Worm (Caenorhabditis elegans) whole organism, L3 larva: ENCODE results near the gene srg-5.
A peak's percentile ranks its signal among the peaks of the same experiment; 100 is the strongest.

ENCODE experiments used
- ZK546.5 ChIP-seq: sonication (generic microtip); optimal IDR thresholded peaks from 2 replicates; lab custom pipeline; 2017; ENCODE audit warnings: missing biosample characterization, missing genetic modification characterization
- aly-2 ChIP-seq: fragments of 150-350 bp; optimal IDR thresholded peaks from 2 replicates; lab custom pipeline; 2014; ENCODE audit warnings: missing biosample characterization, missing genetic modification characterization
- ceh-16 ChIP-seq: sonication (generic microtip); optimal IDR thresholded peaks from 2 replicates; lab custom pipeline; 2017; ENCODE audit warnings: missing biosample characterization, missing genetic modification characterization
- ceh-28 ChIP-seq: fragments of 150-350 bp; optimal IDR thresholded peaks from 2 replicates; lab custom pipeline; 2014; ENCODE audit warnings: missing biosample characterization, missing genetic modification reagents, missing genetic modification characterization
- daf-12 ChIP-seq: fragments of 150-350 bp; optimal IDR thresholded peaks from 2 replicates; lab custom pipeline; 2014; ENCODE audit warnings: missing biosample characterization, missing genetic modification reagents, missing genetic modification characterization
- egl-27 ChIP-seq: sonication (generic microtip); optimal IDR thresholded peaks from 4 replicates; lab custom pipeline; 2017; ENCODE audit warnings: missing biosample characterization, missing genetic modification reagents, missing genetic modification characterization
- elt-1 ChIP-seq: fragments of 150-350 bp; optimal IDR thresholded peaks from 2 replicates; lab custom pipeline; 2014; ENCODE audit warnings: missing biosample characterization, missing genetic modification characterization
- elt-2 ChIP-seq: sonication (generic microtip); optimal IDR thresholded peaks from 2 replicates; lab custom pipeline; 2016; ENCODE audit warnings: missing genetic modification reagents, mild to moderate bottlenecking, missing genetic modification characterization, missing compliant biosample characterization
- elt-3 ChIP-seq, 3 experiments: fragments of 150-350 bp in 1 of 3; sonication (generic microtip) in 2 of 3; optimal IDR thresholded peaks; 2 replicates in 2 of 3; 4 replicates in 1 of 3; lab custom pipeline; 2014 to 2017; ENCODE audit warnings: missing biosample characterization in 3 of 3, missing genetic modification characterization in 3 of 3
- eor-1 ChIP-seq, 2 experiments: fragments of 150-350 bp; optimal IDR thresholded peaks; 2 replicates each; lab custom pipeline; 2014 to 2018; ENCODE audit warnings: missing biosample characterization in 2 of 2, missing genetic modification characterization in 2 of 2
- fkh-10 ChIP-seq: sonication (generic microtip); optimal IDR thresholded peaks from 2 replicates; lab custom pipeline; 2017; ENCODE audit warnings: missing biosample characterization, missing genetic modification reagents, missing genetic modification characterization
- fos-1 ChIP-seq: fragments of 150-350 bp; optimal IDR thresholded peaks from 2 replicates; lab custom pipeline; 2014; ENCODE audit warnings: missing biosample characterization, missing genetic modification characterization
- jun-1 ChIP-seq: fragments of 150-350 bp; optimal IDR thresholded peaks from 2 replicates; lab custom pipeline; 2014; ENCODE audit warnings: missing biosample characterization, missing genetic modification reagents, missing genetic modification characterization
- lin-15B ChIP-seq: fragments of 150-350 bp; optimal IDR thresholded peaks from 2 replicates; lab custom pipeline; 2014; ENCODE audit warnings: missing biosample characterization, missing genetic modification characterization
- lsy-12 ChIP-seq: sonication (generic microtip); optimal IDR thresholded peaks from 2 replicates; lab custom pipeline; 2016; ENCODE audit warnings: mild to moderate bottlenecking, missing genetic modification characterization, missing compliant biosample characterization
- mdl-1 ChIP-seq: fragments of 150-350 bp; optimal IDR thresholded peaks from 2 replicates; lab custom pipeline; 2014; ENCODE audit warnings: missing biosample characterization, missing genetic modification characterization
- mml-1 ChIP-seq: fragments of 150-350 bp; sonication (generic microtip); optimal IDR thresholded peaks from 3 replicates; lab custom pipeline; 2014; ENCODE audit warnings: missing biosample characterization, missing genetic modification characterization
- nfya-1 ChIP-seq: sonication (generic microtip); optimal IDR thresholded peaks from 2 replicates; lab custom pipeline; 2017; ENCODE audit warnings: missing genetic modification characterization, mild to moderate bottlenecking, missing compliant biosample characterization, antibody characterized with exemption, moderate library complexity; ENCODE audit not compliant: insufficient read depth
- nhr-12 ChIP-seq: fragments of 150-350 bp; optimal IDR thresholded peaks from 2 replicates; lab custom pipeline; 2014; ENCODE audit warnings: missing biosample characterization, missing genetic modification characterization
- nhr-23 ChIP-seq: fragments of 150-350 bp; optimal IDR thresholded peaks from 2 replicates; lab custom pipeline; 2014; ENCODE audit warnings: missing biosample characterization, missing genetic modification reagents, missing genetic modification characterization
- nhr-25 ChIP-seq: sonication (generic microtip); optimal IDR thresholded peaks from 2 replicates; lab custom pipeline; 2017; ENCODE audit warnings: missing biosample characterization, missing genetic modification characterization
- nhr-28 ChIP-seq: fragments of 150-350 bp; optimal IDR thresholded peaks from 2 replicates; lab custom pipeline; 2014; ENCODE audit warnings: missing biosample characterization, missing genetic modification characterization
- nhr-43 ChIP-seq: sonication (generic microtip); optimal IDR thresholded peaks from 2 replicates; lab custom pipeline; 2016; ENCODE audit warnings: mild to moderate bottlenecking, missing genetic modification characterization, missing compliant biosample characterization; ENCODE audit not compliant: poor library complexity, severe bottlenecking
- nhr-67 ChIP-seq: fragments of 150-350 bp; optimal IDR thresholded peaks from 2 replicates; lab custom pipeline; 2014; ENCODE audit warnings: missing biosample characterization, missing genetic modification characterization
- nhr-76 ChIP-seq: fragments of 150-350 bp; sonication (generic microtip); optimal IDR thresholded peaks from 5 replicates; lab custom pipeline; 2014; ENCODE audit warnings: missing biosample characterization, missing genetic modification characterization
- pqm-1 ChIP-seq: fragments of 150-350 bp; optimal IDR thresholded peaks from 2 replicates; lab custom pipeline; 2017; ENCODE audit warnings: missing biosample characterization, missing genetic modification characterization, inconsistent platforms
- skn-1 ChIP-seq: fragments of 150-350 bp; optimal IDR thresholded peaks from 2 replicates; lab custom pipeline; 2014; ENCODE audit warnings: missing biosample characterization, missing genetic modification characterization
- tbx-2 ChIP-seq: sonication (generic microtip); optimal IDR thresholded peaks from 2 replicates; lab custom pipeline; 2016; ENCODE audit warnings: mild to moderate bottlenecking, missing genetic modification characterization, missing compliant biosample characterization
- unc-39 ChIP-seq: sonication (generic microtip); optimal IDR thresholded peaks from 4 replicates; lab custom pipeline; 2017; ENCODE audit warnings: missing biosample characterization, missing genetic modification characterization
- unc-62 ChIP-seq: fragments of 150-350 bp; sonication (generic microtip); optimal IDR thresholded peaks from 4 replicates; lab custom pipeline; 2014; ENCODE audit warnings: missing biosample characterization, missing genetic modification reagents, missing genetic modification characterization
- zag-1 ChIP-seq: fragments of 150-350 bp; optimal IDR thresholded peaks from 2 replicates; lab custom pipeline; 2014; ENCODE audit warnings: missing biosample characterization, missing genetic modification characterization
- ztf-4 ChIP-seq: fragments of 150-350 bp; optimal IDR thresholded peaks from 2 replicates; lab custom pipeline; 2014; ENCODE audit warnings: missing biosample characterization, missing genetic modification characterization

Gene srg-5

ce11 chrIII:6295972-6296700 lies 31.8 kb upstream of the srg-5 start, which contains the start of gene F47D12.7:
TSS of gene F47D12.7 (minus strand) at chrIII:6296022.
- TF ChIP-seq unc-39 (tag; lab: Kevin White, UChicago) (no peak), elt-1 (tag; lab: Kevin White, UChicago) (peak; percentile 42), nhr-12 (no peak)

- TF ChIP-seq egl-27 (tag; lab: Kevin White, UChicago) = no peak
- TF ChIP-seq elt-1 (tag; lab: Kevin White, UChicago) = peak; percentile 91
- peak; percentile 38 for TF ChIP-seq pqm-1 (tag; lab: Kevin White, UChicago)
- TF ChIP-seq skn-1 (tag; lab: Kevin White, UChicago) = no peak
- peak; percentile 19 for TF ChIP-seq jun-1 (tag; lab: Kevin White, UChicago)
- TF ChIP-seq nhr-23 (tag; lab: Kevin White, UChicago) = no peak
- no peak for TF ChIP-seq nhr-43
- peak; percentile 74 for TF ChIP-seq elt-2
- TF ChIP-seq daf-12 (tag; lab: Kevin White, UChicago) = no peak
- TF ChIP-seq mdl-1 = no peak
- TF ChIP-seq unc-39 (tag; lab: Kevin White, UChicago) = no peak
Observed at ce11 chrIII:6290469-6291182, 26.3 kb upstream of the srg-5 start.

ce11 chrIII:6289366-6289765 lies 25.0 kb upstream of the srg-5 start:
- TF ChIP-seq skn-1 (tag; lab: Kevin White, UChicago) = no peak
- peak; percentile 76 for TF ChIP-seq lin-15B (tag; lab: Kevin White, UChicago)
- peak; percentile 13 for TF ChIP-seq nfya-1 (tag; lab: Kevin White, UChicago)
- TF ChIP-seq, all 47 proteins: peak for 2

ce11 chrIII:6287195-6287594 lies 22.8 kb upstream of the srg-5 start, which contains the start of gene F47D12.6:
TSS of gene F47D12.6 (minus strand) at chrIII:6287295.
- TF ChIP-seq tbx-2 (tag; lab: Kevin White, UChicago) = no peak
- no peak for TF ChIP-seq nhr-25
- TF ChIP-seq lsy-12 (tag; lab: Kevin White, UChicago) = no peak
- no peak for TF ChIP-seq mml-1
- no peak for TF ChIP-seq zag-1 (tag; lab: Kevin White, UChicago)
- no peak for TF ChIP-seq ceh-16 (tag; lab: Kevin White, UChicago)
- no peak for TF ChIP-seq ZK546.5 (tag; lab: Kevin White, UChicago)
- no peak for TF ChIP-seq nhr-76
- TF ChIP-seq aly-2 (tag; lab: Kevin White, UChicago) = no peak
- TF ChIP-seq unc-62 (GFP tag; lab: Kevin White, UChicago) = no peak
- TF ChIP-seq nhr-28 (tag; lab: Kevin White, UChicago) = no peak

ce11 chrIII:6285890-6286289 lies 21.5 kb upstream of the srg-5 start, which contains the start of gene gadr-3:
TSS of gene gadr-3 (minus strand) at chrIII:6285990.
- no peak for TF ChIP-seq fos-1
- TF ChIP-seq unc-39 (tag; lab: Kevin White, UChicago) = no peak
- TF ChIP-seq fkh-10 (GFP tag; lab: Kevin White, UChicago) = no peak
- no peak for TF ChIP-seq nhr-76
- no peak for TF ChIP-seq aly-2 (tag; lab: Kevin White, UChicago)
- no peak for TF ChIP-seq eor-1 (tag; optimal IDR thresholded peaks at IDR 0.05; lab: Kevin White, UChicago)
- no peak for TF ChIP-seq zag-1 (tag; lab: Kevin White, UChicago)
- no peak for TF ChIP-seq elt-3 (tag; optimal IDR thresholded peaks at IDR 0.05; lab: Kevin White, UChicago)
- TF ChIP-seq lin-15B (tag; lab: Kevin White, UChicago) = no peak
- TF ChIP-seq unc-62 (GFP tag; lab: Kevin White, UChicago) = no peak
- TF ChIP-seq ceh-28 (tag; lab: Kevin White, UChicago) = no peak
- TF ChIP-seq nhr-67 = no peak
- no peak for TF ChIP-seq ztf-4
